Worm (Caenorhabditis elegans): ENCODE results near the gene ham-2.
A peak's percentile ranks its signal among the peaks of the same experiment; 100 is the strongest.

ham-2 gene

DNA sequence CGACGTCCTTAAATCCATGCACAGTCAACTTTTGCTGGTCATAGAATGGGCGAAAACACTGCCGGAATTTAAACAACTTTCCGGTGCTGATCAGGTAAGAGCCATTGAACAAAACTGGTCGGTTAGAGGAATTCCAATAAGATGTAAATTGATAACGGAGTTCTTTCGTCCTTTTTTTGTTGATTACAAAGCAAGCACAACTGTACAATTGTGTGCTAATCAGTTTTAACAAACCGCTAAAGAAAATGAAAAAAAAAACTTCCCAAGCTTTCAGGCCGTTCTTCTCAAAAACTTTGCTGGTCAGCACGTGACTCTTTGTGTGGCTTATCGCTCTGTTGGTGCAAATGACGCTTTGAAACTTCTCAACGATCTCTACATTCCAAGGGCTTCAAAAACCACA lies 20.4 kb upstream of the ham-2 start:
- TF ChIP-seq pqm-1 (tag; optimal IDR thresholded peaks at IDR 0.05) (peak; percentile 73), pha-4 (tag; optimal IDR thresholded peaks at IDR 0.05) (peak; percentile 10), elt-1 (tag; optimal IDR thresholded peaks at IDR 0.05) (no peak), lin-39 (tag; optimal IDR thresholded peaks at IDR 0.05) (no peak), nhr-67 (tag; optimal IDR thresholded peaks at IDR 0.05) (no peak), egl-5 (tag; optimal IDR thresholded peaks at IDR 0.05) (no peak), fkh-2 (tag; optimal IDR thresholded peaks at IDR 0.05) (no peak), elt-2 (tag; optimal IDR thresholded peaks at IDR 0.05) (peak; percentile 56)

DNA sequence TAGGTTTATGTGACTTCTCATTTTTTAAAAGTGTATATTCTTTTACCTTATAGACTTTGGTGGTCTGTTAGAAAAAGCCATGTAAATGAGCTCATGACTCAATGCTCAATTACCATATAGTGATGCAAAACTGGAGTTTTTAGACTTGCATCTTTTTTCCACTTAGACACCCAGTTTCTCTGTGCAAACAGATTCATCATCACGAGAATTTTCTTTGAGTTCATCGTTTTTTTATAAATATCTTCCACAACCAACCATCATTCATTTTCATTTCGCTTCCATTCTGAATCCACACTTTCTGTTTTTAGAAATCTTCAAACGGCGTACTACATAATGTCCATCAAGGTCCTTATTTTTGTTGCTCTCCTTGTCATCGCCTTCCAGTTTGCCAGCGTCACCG lies 9.9 kb upstream of the ham-2 start, which contains the start of gene C07A12.2:
TSS of gene C07A12.2 (plus strand) at position 301 of the 400 bp plus-strand sequence.
- no peak for TF ChIP-seq mdl-1 (tag; optimal IDR thresholded peaks at IDR 0.05)
- TF ChIP-seq lin-39 (tag; optimal IDR thresholded peaks at IDR 0.05) = no peak
- no peak for TF ChIP-seq skn-1 (tag; optimal IDR thresholded peaks at IDR 0.05)
- no peak for TF ChIP-seq eor-1 (tag; optimal IDR thresholded peaks at IDR 0.05)
- no peak for TF ChIP-seq elt-1 (tag; optimal IDR thresholded peaks at IDR 0.05)
- no peak for TF ChIP-seq daf-12 (tag; optimal IDR thresholded peaks at IDR 0.05)
- TF ChIP-seq pqm-1 (tag; optimal IDR thresholded peaks at IDR 0.05) = no peak
- TF ChIP-seq nhr-77 (tag; optimal IDR thresholded peaks at IDR 0.05) = no peak
- TF ChIP-seq nhr-237 (tag; optimal IDR thresholded peaks at IDR 0.05) = no peak
- TF ChIP-seq nhr-11 (tag; optimal IDR thresholded peaks at IDR 0.05) = no peak
- no peak for TF ChIP-seq lin-15B (tag; optimal IDR thresholded peaks at IDR 0.05)
- no peak for TF ChIP-seq ztf-4 (tag; optimal IDR thresholded peaks at IDR 0.05)
- TF ChIP-seq nhr-28 (tag; optimal IDR thresholded peaks at IDR 0.05) = no peak
- no peak for TF ChIP-seq ztf-11 (tag; optimal IDR thresholded peaks at IDR 0.05)
- no peak for TF ChIP-seq sea-2 (GFP tag; optimal IDR thresholded peaks at IDR 0.05)
- TF ChIP-seq ceh-9 (tag; optimal IDR thresholded peaks at IDR 0.05) = no peak
- no peak for TF ChIP-seq nhr-25 (tag; optimal IDR thresholded peaks at IDR 0.05)
- TF ChIP-seq ceh-16 (tag; optimal IDR thresholded peaks at IDR 0.05) = no peak
- TF ChIP-seq tbx-2 (tag; optimal IDR thresholded peaks at IDR 0.05) = no peak
- TF ChIP-seq ceh-28 (tag; optimal IDR thresholded peaks at IDR 0.05) = no peak

ce11 chrX:4548929-4549328 lies 5.6 kb upstream of the ham-2 start:
- no peak for TF ChIP-seq nhr-237 (tag; optimal IDR thresholded peaks at IDR 0.05)
- TF ChIP-seq mdl-1 (tag; optimal IDR thresholded peaks at IDR 0.05) = no peak
- no peak for TF ChIP-seq nhr-43 (tag; optimal IDR thresholded peaks at IDR 0.05; ENCODE audit: poor library complexity, severe bottlenecking)
- TF ChIP-seq zag-1 (tag; optimal IDR thresholded peaks at IDR 0.05) = no peak
- TF ChIP-seq fkh-2 (tag; optimal IDR thresholded peaks at IDR 0.05) = no peak
- TF ChIP-seq unc-62 (GFP tag; optimal IDR thresholded peaks at IDR 0.05) = no peak
- TF ChIP-seq pqm-1 (tag; optimal IDR thresholded peaks at IDR 0.05) = no peak
- no peak for TF ChIP-seq skn-1 (tag; optimal IDR thresholded peaks at IDR 0.05)
- no peak for TF ChIP-seq nhr-11 (tag; optimal IDR thresholded peaks at IDR 0.05)
- TF ChIP-seq ceh-16 (tag; optimal IDR thresholded peaks at IDR 0.05) = no peak
- TF ChIP-seq ceh-28 (tag; optimal IDR thresholded peaks at IDR 0.05) = no peak
- no peak for TF ChIP-seq ztf-4 (tag; optimal IDR thresholded peaks at IDR 0.05)
- no peak for TF ChIP-seq pha-4 (tag; optimal IDR thresholded peaks at IDR 0.05)
- TF ChIP-seq R02D3.7 (tag; optimal IDR thresholded peaks at IDR 0.05) = no peak
- no peak for TF ChIP-seq nhr-28 (tag; optimal IDR thresholded peaks at IDR 0.05)
- no peak for TF ChIP-seq elt-2 (tag; optimal IDR thresholded peaks at IDR 0.05)

DNA sequence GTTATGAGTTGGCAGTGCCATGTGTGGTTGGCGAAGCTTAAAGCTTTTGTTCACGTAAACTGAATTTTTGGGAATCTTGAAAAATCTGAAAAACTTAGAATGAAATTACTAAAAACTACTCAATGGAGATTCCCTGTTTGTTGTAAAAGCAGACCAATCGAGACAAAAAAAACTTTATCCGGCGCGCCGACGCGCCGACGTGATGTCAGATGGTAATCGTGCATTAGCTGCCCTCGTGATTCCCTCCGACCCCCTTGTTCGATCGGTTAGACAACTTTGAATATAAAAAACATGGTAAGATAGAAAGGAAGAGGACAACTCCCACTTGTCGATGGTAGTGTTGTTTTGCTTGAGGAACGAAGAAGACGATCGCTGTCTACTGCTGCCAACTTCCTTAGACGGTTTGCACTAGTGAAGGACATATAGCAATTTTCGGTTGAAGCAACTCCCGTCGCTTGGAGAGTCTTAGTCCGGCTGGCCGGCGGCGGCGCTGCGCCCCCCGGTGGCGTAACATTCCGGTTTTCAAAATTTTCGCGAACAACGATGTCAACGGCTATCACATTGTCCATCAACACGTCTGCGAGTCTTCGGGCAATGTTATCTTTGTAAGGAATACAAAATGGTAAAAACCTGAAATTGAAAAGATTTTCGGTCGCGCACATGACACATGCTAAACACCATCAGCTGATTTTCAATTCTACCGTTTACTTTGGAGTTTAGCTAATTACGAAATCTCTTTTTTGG lies 4.5 kb upstream of the ham-2 start, which contains the start of gene C07A12.18:
TSS of gene C07A12.18 (minus strand) at position 51 of the 744 bp plus-strand sequence.
- TF ChIP-seq ceh-82 (tag; optimal IDR thresholded peaks at IDR 0.05) (no peak), elt-1 (tag; optimal IDR thresholded peaks at IDR 0.05) (peak; percentile 14)

- no peak for TF ChIP-seq hmg-11 (tag; optimal IDR thresholded peaks at IDR 0.05)
- no peak for TF ChIP-seq nhr-43 (tag; optimal IDR thresholded peaks at IDR 0.05; ENCODE audit: poor library complexity, severe bottlenecking)
- TF ChIP-seq ztf-11 (tag; optimal IDR thresholded peaks at IDR 0.05) = no peak
- peak; percentile 59 for TF ChIP-seq nhr-25 (tag; optimal IDR thresholded peaks at IDR 0.05)
- no peak for TF ChIP-seq daf-12 (tag; optimal IDR thresholded peaks at IDR 0.05)
- TF ChIP-seq nhr-67 (tag; optimal IDR thresholded peaks at IDR 0.05) = no peak
- TF ChIP-seq mml-1 (tag; optimal IDR thresholded peaks at IDR 0.05) = no peak
- TF ChIP-seq nhr-23 (tag; optimal IDR thresholded peaks at IDR 0.05) = peak; percentile 70
- TF ChIP-seq ztf-4 (tag; optimal IDR thresholded peaks at IDR 0.05) = no peak
- no peak for TF ChIP-seq eor-1 (tag; optimal IDR thresholded peaks at IDR 0.05)
- no peak for TF ChIP-seq lin-15B (tag; optimal IDR thresholded peaks at IDR 0.05)
These were observed 3.5 kb upstream of the ham-2 start for ce11 chrX:4550987-4551386.
